Worm (Caenorhabditis elegans): ENCODE results near the gene Y57G7A.11.

Y57G7A.11 gene

ce11 chrII:1246855-1247259 is 29.8 kb downstream of the Y57G7A.11 start (continued):
- TF ChIP-seq spr-1 (tag; optimal IDR thresholded peaks at IDR 0.05) (peak; percentile 85), nhr-6 (tag; optimal IDR thresholded peaks at IDR 0.05) (peak; percentile 58), cey-2 (tag; optimal IDR thresholded peaks at IDR 0.05; ENCODE audit: borderline replicate concordance, insufficient read depth) (peak; percentile 35), ceh-82 (tag; optimal IDR thresholded peaks at IDR 0.05) (no peak), lim-7 (GFP tag; IDR thresholded peaks at IDR 0.05) (no peak), saeg-2 (GFP tag; IDR thresholded peaks at IDR 0.05) (peak; percentile 88), snpc-4 (tag; optimal IDR thresholded peaks at IDR 0.05) (no peak), F10B5.3 (tag; optimal IDR thresholded peaks at IDR 0.05) (peak; percentile 61), lin-1 (GFP tag; IDR thresholded peaks at IDR 0.05) (peak; percentile 77)

ce11 chrII:1245783-1246182 is 30.9 kb downstream of the Y57G7A.11 start:
- TF ChIP-seq unc-62 (GFP tag; optimal IDR thresholded peaks at IDR 0.05 in 1 of 2) (no peak), unc-62 (tag; optimal IDR thresholded peaks at IDR 0.05) (no peak), mes-2 (tag; optimal IDR thresholded peaks at IDR 0.05; ENCODE audit: poor library complexity, severe bottlenecking) (no peak), lin-13 (GFP tag; optimal IDR thresholded peaks at IDR 0.05) (no peak), Y48G9A.11 (GFP tag; IDR thresholded peaks at IDR 0.05) (no peak), Y5F2A.4 (GFP tag; optimal IDR thresholded peaks at IDR 0.05) (no peak), jun-1 (tag; optimal IDR thresholded peaks at IDR 0.05) (no peak), Y75B8A.6 (GFP tag; IDR thresholded peaks at IDR 0.05) (no peak), F49E8.2 (tag; optimal IDR thresholded peaks at IDR 0.05; ENCODE audit: borderline replicate concordance) (no peak), ZK546.5 (tag; optimal IDR thresholded peaks at IDR 0.05) (no peak), Y105C5A.15 (GFP tag; IDR thresholded peaks at IDR 0.05) (no peak), attf-4 (tag; optimal IDR thresholded peaks at IDR 0.05) (no peak), nhr-111 (GFP tag; optimal IDR thresholded peaks at IDR 0.05) (no peak), zip-2 (tag; optimal IDR thresholded peaks at IDR 0.05) (no peak), dpl-1 (GFP tag; optimal IDR thresholded peaks at IDR 0.05) (no peak), sdz-12 (GFP tag; optimal IDR thresholded peaks at IDR 0.05) (no peak)

DNA sequence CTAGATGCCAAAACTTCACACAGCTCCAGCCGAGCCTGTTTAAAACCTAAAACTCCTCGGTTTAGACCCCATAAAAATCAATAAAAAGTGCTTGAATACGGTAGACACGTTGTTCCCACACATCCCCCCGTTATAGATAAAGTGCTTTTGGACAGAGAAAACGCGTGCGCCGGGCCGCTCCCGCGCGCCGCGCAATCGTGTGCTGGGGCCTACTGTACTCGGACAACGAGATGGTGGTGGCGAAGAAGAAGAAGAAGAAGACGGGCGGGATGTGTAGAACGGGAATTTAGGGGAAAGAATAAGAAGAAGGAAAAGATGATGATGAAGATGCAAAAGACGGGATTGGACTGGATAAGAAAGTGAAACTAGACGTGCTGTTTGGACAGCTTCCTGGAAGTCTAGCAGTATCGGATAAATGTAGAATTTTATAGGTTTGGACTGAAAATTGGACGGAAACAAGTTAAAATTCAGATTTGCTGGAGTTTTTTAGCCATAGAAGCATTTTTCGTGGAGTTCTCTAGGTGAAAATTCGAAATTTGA is 32.2 kb downstream of the Y57G7A.11 start:
- no peak for TF ChIP-seq lim-7 (GFP tag; IDR thresholded peaks at IDR 0.05)
- TF ChIP-seq nhr-28 (tag; optimal IDR thresholded peaks at IDR 0.05), result no peak
- TF ChIP-seq T26A8.4 (GFP tag; IDR thresholded peaks at IDR 0.05), result no peak
- no peak for TF ChIP-seq aly-2 (tag; optimal IDR thresholded peaks at IDR 0.05)
- no peak for TF ChIP-seq nhr-41 (GFP tag; IDR thresholded peaks at IDR 0.05)
- TF ChIP-seq nhr-6 (tag; optimal IDR thresholded peaks at IDR 0.05), result no peak
- 0 out of 2 replicates have a peak, but pooled peaks have one; percentile 32 for TF ChIP-seq egl-43 (GFP tag; IDR thresholded peaks at IDR 0.05)
- TF ChIP-seq nhr-102 (tag; optimal IDR thresholded peaks at IDR 0.05), result peak; percentile 12
- TF ChIP-seq nhr-48 (tag; optimal IDR thresholded peaks at IDR 0.05), result no peak
- peak; percentile 11 for TF ChIP-seq hlh-30 (tag; optimal IDR thresholded peaks at IDR 0.05; ENCODE audit: insufficient read depth)
- peak; percentile 20; the same call in 1 of the 2 replicates for TF ChIP-seq set-16 (GFP tag; IDR thresholded peaks at IDR 0.05)
- no peak for TF ChIP-seq ztf-11 (tag; optimal IDR thresholded peaks at IDR 0.05)
- no peak for TF ChIP-seq zfp-3 (GFP tag; conservative IDR thresholded peaks at IDR 0.05)
- TF ChIP-seq ceh-82 (tag; optimal IDR thresholded peaks at IDR 0.05), result no peak
- no peak for TF ChIP-seq daf-16 (GFP tag; optimal IDR thresholded peaks at IDR 0.05)
- TF ChIP-seq daf-16 (tag; optimal IDR thresholded peaks at IDR 0.05), result no peak
- no peak for TF ChIP-seq nhr-25 (tag; optimal IDR thresholded peaks at IDR 0.05; ENCODE audit: borderline replicate concordance, insufficient read depth)
- TF ChIP-seq madf-5 (GFP tag; IDR thresholded peaks at IDR 0.05), result no peak
- no peak for TF ChIP-seq dmd-8 (GFP tag; IDR thresholded peaks at IDR 0.05)
- no peak for TF ChIP-seq mes-2 (tag; optimal IDR thresholded peaks at IDR 0.05; ENCODE audit: poor library complexity, severe bottlenecking)
- TF ChIP-seq pqm-1 (tag; optimal IDR thresholded peaks at IDR 0.05), result no peak
- no peak for TF ChIP-seq ceh-20 (GFP tag; IDR thresholded peaks at IDR 0.05)
- TF ChIP-seq ceh-28 (tag; optimal IDR thresholded peaks at IDR 0.05), result no peak
- peak; percentile 50 for TF ChIP-seq hlh-11 (tag; optimal IDR thresholded peaks at IDR 0.05)
- TF ChIP-seq unc-62 (GFP tag; optimal IDR thresholded peaks at IDR 0.05 in 1 of 2), result no peak
- TF ChIP-seq unc-62 (tag; optimal IDR thresholded peaks at IDR 0.05), result no peak
- no peak for TF ChIP-seq F10B5.3 (tag; optimal IDR thresholded peaks at IDR 0.05)
- no peak for TF ChIP-seq ama-1 (optimal IDR thresholded peaks at IDR 0.05)
- no peak for TF ChIP-seq skn-1 (tag; optimal IDR thresholded peaks at IDR 0.05)
- TF ChIP-seq php-3 (GFP tag; IDR thresholded peaks at IDR 0.05), result no peak

All from whole organism, L4 larva.